Worm (Caenorhabditis elegans): ENCODE results near the gene fbxa-142.

- no peak for TF ChIP-seq unc-62 (GFP tag; optimal IDR thresholded peaks at IDR 0.05 in 1 of 2)
- TF ChIP-seq unc-62 (tag; optimal IDR thresholded peaks at IDR 0.05): no peak
- no peak for TF ChIP-seq F44E2.7 (GFP tag; IDR thresholded peaks at IDR 0.05)
- TF ChIP-seq ceh-62 (tag; optimal IDR thresholded peaks at IDR 0.05): no peak
- TF ChIP-seq ZK546.5 (tag; optimal IDR thresholded peaks at IDR 0.05): no peak
- no peak for TF ChIP-seq nhr-111 (GFP tag; optimal IDR thresholded peaks at IDR 0.05)
- no peak for TF ChIP-seq pha-4 (GFP tag; IDR thresholded peaks at IDR 0.05)
- no peak for TF ChIP-seq pha-4 (tag; optimal IDR thresholded peaks at IDR 0.05)
- TF ChIP-seq mep-1 (tag; optimal IDR thresholded peaks at IDR 0.05): no peak
Observed at ce11 chrV:16162124-16162735, 31.1 kb upstream of the fbxa-142 start, which contains the start of the genes str-109 and F10A3.11.
